Worm (Caenorhabditis elegans) whole organism, L2 larva: Measurements from ENCODE around the gene ctsa-1.2.

Experiments used
- C34F6.9 ChIP-seq: fragments of 150-350 bp; optimal IDR thresholded peaks from 2 replicates; lab custom pipeline; 2014; ENCODE audit warnings: missing biosample characterization, missing genetic modification characterization
- F13H6.1 ChIP-seq: sonication (generic microtip); optimal IDR thresholded peaks from 2 replicates; lab custom pipeline; 2016; ENCODE audit warnings: missing genetic modification characterization, missing compliant biosample characterization
- R02D3.7 ChIP-seq: fragments of 150-350 bp; optimal IDR thresholded peaks from 2 replicates; lab custom pipeline; 2014; ENCODE audit warnings: missing biosample characterization, missing genetic modification characterization
- Y55F3AM.14 ChIP-seq: fragments of 200-800 bp; sonication (Bioruptor generic); optimal IDR thresholded peaks from 2 replicates; lab custom pipeline; 2018; ENCODE audit warnings: mild to moderate bottlenecking, missing genetic modification characterization, missing compliant biosample characterization
- ZK546.5 ChIP-seq: sonication (generic microtip); optimal IDR thresholded peaks from 2 replicates; lab custom pipeline; 2017; ENCODE audit warnings: missing biosample characterization, missing genetic modification characterization
- aly-2 ChIP-seq: fragments of 150-350 bp; optimal IDR thresholded peaks from 2 replicates; lab custom pipeline; 2014; ENCODE audit warnings: missing biosample characterization, missing genetic modification characterization
- ama-1 ChIP-seq: fragments of 150-350 bp; optimal IDR thresholded peaks from 2 replicates; lab custom pipeline; 2018; ENCODE audit warnings: inconsistent platforms
- blmp-1 ChIP-seq: sonication (generic microtip); optimal IDR thresholded peaks from 2 replicates; lab custom pipeline; 2017; ENCODE audit warnings: missing genetic modification characterization, mild to moderate bottlenecking, missing compliant biosample characterization, antibody characterized with exemption, moderate library complexity; ENCODE audit not compliant: insufficient read depth
- ceh-16 ChIP-seq: fragments of 150-350 bp; optimal IDR thresholded peaks from 2 replicates; lab custom pipeline; 2014; ENCODE audit warnings: missing biosample characterization, missing genetic modification characterization
- ceh-82 ChIP-seq: fragments of 150-350 bp; optimal IDR thresholded peaks from 2 replicates; lab custom pipeline; 2014; ENCODE audit warnings: missing biosample characterization, missing genetic modification characterization
- crh-2 ChIP-seq: sonication (generic microtip); optimal IDR thresholded peaks from 2 replicates; lab custom pipeline; 2017; ENCODE audit warnings: missing biosample characterization, missing genetic modification characterization
- dmd-4 ChIP-seq: sonication (generic microtip); optimal IDR thresholded peaks from 2 replicates; lab custom pipeline; 2017; ENCODE audit warnings: missing biosample characterization, missing genetic modification characterization
- egl-27 ChIP-seq: sonication (generic microtip); optimal IDR thresholded peaks from 3 replicates; lab custom pipeline; 2017; ENCODE audit warnings: missing biosample characterization, missing genetic modification reagents, missing genetic modification characterization
- elt-1 ChIP-seq: fragments of 150-350 bp; optimal IDR thresholded peaks from 2 replicates; lab custom pipeline; 2014; ENCODE audit warnings: missing biosample characterization, missing genetic modification characterization
- fos-1 ChIP-seq: fragments of 150-350 bp; optimal IDR thresholded peaks from 2 replicates; lab custom pipeline; 2014; ENCODE audit warnings: missing biosample characterization, missing genetic modification characterization
- gmeb-1 ChIP-seq: fragments of 150-350 bp; optimal IDR thresholded peaks from 2 replicates; lab custom pipeline; 2014; ENCODE audit warnings: missing biosample characterization, missing genetic modification characterization
- lin-11 ChIP-seq: fragments of 150-350 bp; sonication (generic microtip); optimal IDR thresholded peaks from 2 replicates; lab custom pipeline; 2014; ENCODE audit warnings: missing biosample characterization, missing genetic modification characterization, inconsistent platforms, mixed read lengths
- lin-13 ChIP-seq: fragments of 150-350 bp; optimal IDR thresholded peaks from 2 replicates; lab custom pipeline; 2014; ENCODE audit warnings: missing biosample characterization, missing genetic modification reagents, missing genetic modification characterization
- lin-39 ChIP-seq: fragments of 150-350 bp; optimal IDR thresholded peaks from 2 replicates; lab custom pipeline; 2014; ENCODE audit warnings: missing biosample characterization, missing genetic modification reagents, missing genetic modification characterization
- lsy-2 ChIP-seq, 2 experiments: fragments of 150-350 bp in 1 of 2; sonication (generic microtip) in 1 of 2; optimal IDR thresholded peaks; 2 replicates each; lab custom pipeline; 2014 to 2017; ENCODE audit warnings: missing biosample characterization in 2 of 2, missing genetic modification characterization in 2 of 2
- mab-5 ChIP-seq: fragments of 150-350 bp; optimal IDR thresholded peaks from 2 replicates; lab custom pipeline; 2014; ENCODE audit warnings: missing biosample characterization, missing genetic modification characterization
- mbf-1 ChIP-seq: sonication (generic microtip); optimal IDR thresholded peaks from 2 replicates; lab custom pipeline; 2017; ENCODE audit warnings: missing biosample characterization, missing genetic modification characterization
- nhr-11 ChIP-seq: fragments of 150-350 bp; optimal IDR thresholded peaks from 2 replicates; lab custom pipeline; 2014; ENCODE audit warnings: missing biosample characterization, missing genetic modification characterization
- nhr-12 ChIP-seq: fragments of 150-350 bp; optimal IDR thresholded peaks from 2 replicates; lab custom pipeline; 2014; ENCODE audit warnings: missing biosample characterization, missing genetic modification characterization
- nhr-129 ChIP-seq: fragments of 150-350 bp; optimal IDR thresholded peaks from 2 replicates; lab custom pipeline; 2014; ENCODE audit warnings: missing biosample characterization, missing genetic modification characterization
- nhr-21 ChIP-seq: fragments of 150-350 bp; optimal IDR thresholded peaks from 2 replicates; lab custom pipeline; 2014; ENCODE audit warnings: missing biosample characterization, missing genetic modification characterization
- nhr-23 ChIP-seq: fragments of 150-350 bp; optimal IDR thresholded peaks from 2 replicates; lab custom pipeline; 2014; ENCODE audit warnings: missing biosample characterization, missing genetic modification reagents, missing genetic modification characterization
- nhr-237 ChIP-seq: fragments of 150-350 bp; optimal IDR thresholded peaks from 2 replicates; lab custom pipeline; 2014; ENCODE audit warnings: missing biosample characterization, missing genetic modification characterization
- nhr-25 ChIP-seq: fragments of 150-350 bp; sonication (generic microtip); optimal IDR thresholded peaks from 3 replicates; lab custom pipeline; 2014; ENCODE audit warnings: missing biosample characterization, missing genetic modification characterization
- nhr-6 ChIP-seq: fragments of 150-350 bp; optimal IDR thresholded peaks from 2 replicates; lab custom pipeline; 2014; ENCODE audit warnings: missing biosample characterization, missing genetic modification characterization
- nhr-77 ChIP-seq: fragments of 150-350 bp; optimal IDR thresholded peaks from 2 replicates; lab custom pipeline; 2014; ENCODE audit warnings: missing biosample characterization, missing genetic modification characterization
- skn-1 ChIP-seq: sonication (generic microtip); optimal IDR thresholded peaks from 2 replicates; lab custom pipeline; 2017; ENCODE audit warnings: missing biosample characterization, missing genetic modification characterization
- sma-3 ChIP-seq: sonication (generic microtip); optimal IDR thresholded peaks from 2 replicates; lab custom pipeline; 2016; ENCODE audit warnings: missing genetic modification reagents, missing genetic modification characterization, missing compliant biosample characterization
- snpc-4 ChIP-seq: fragments of 150-350 bp; optimal IDR thresholded peaks from 2 replicates; lab custom pipeline; 2014; ENCODE audit warnings: missing biosample characterization, missing genetic modification characterization
- unc-39 ChIP-seq: fragments of 150-350 bp; optimal IDR thresholded peaks from 2 replicates; lab custom pipeline; 2014; ENCODE audit warnings: missing biosample characterization, missing genetic modification characterization
- unc-55 ChIP-seq: fragments of 150-350 bp; sonication (generic microtip); optimal IDR thresholded peaks from 3 replicates; lab custom pipeline; 2014; ENCODE audit warnings: missing biosample characterization, missing genetic modification reagents, missing genetic modification characterization
- unc-62 ChIP-seq: fragments of 150-350 bp; optimal IDR thresholded peaks from 2 replicates; lab custom pipeline; 2014; ENCODE audit warnings: missing biosample characterization, missing genetic modification reagents, missing genetic modification characterization
- zag-1 ChIP-seq: fragments of 150-350 bp; optimal IDR thresholded peaks from 2 replicates; lab custom pipeline; 2014; ENCODE audit warnings: missing biosample characterization, missing genetic modification characterization
- ztf-1 ChIP-seq: fragments of 200-800 bp; sonication (Bioruptor generic); conservative IDR thresholded peaks from 2 replicates; pipeline ENCODE4 v1.3.6; 2022; ENCODE audit warnings: missing genetic modification characterization, missing compliant biosample characterization
- ztf-11 ChIP-seq: sonication (generic microtip); optimal IDR thresholded peaks from 2 replicates; lab custom pipeline; 2017; ENCODE audit warnings: missing biosample characterization, missing genetic modification characterization

The ctsa-1.2 gene

ce11 chrII:11729757-11730535 is 9.2 kb upstream of the ctsa-1.2 start:
- no peak for TF ChIP-seq F13H6.1 (tag; lab: Kevin White, UChicago)
- peak; percentile 23 for TF ChIP-seq ama-1 (lab: Kevin White, UChicago)

ce11 chrII:11731174-11731724 is 7.9 kb upstream of the ctsa-1.2 start:
- TF ChIP-seq unc-39 (tag; lab: Kevin White, UChicago) (no peak), skn-1 (tag; lab: Kevin White, UChicago) (no peak), nhr-6 (tag; lab: Kevin White, UChicago) (no peak), C34F6.9 (tag; lab: Kevin White, UChicago) (no peak), lsy-2 (tag; optimal IDR thresholded peaks at IDR 0.05; lab: Kevin White, UChicago) (peak in 1 of 2 experiments; percentile 16), unc-62 (GFP tag; lab: Kevin White, UChicago) (no peak), F13H6.1 (tag; lab: Kevin White, UChicago) (peak; percentile 26), mab-5 (tag; lab: Kevin White, UChicago) (no peak), sma-3 (GFP tag; lab: Kevin White, UChicago) (peak; percentile 7), lin-39 (tag; lab: Kevin White, UChicago) (no peak), dmd-4 (tag; lab: Kevin White, UChicago) (no peak), nhr-21 (tag; lab: Kevin White, UChicago) (peak; percentile 1), lin-13 (GFP tag; lab: Kevin White, UChicago) (peak; percentile 49), nhr-129 (tag; lab: Kevin White, UChicago) (peak; percentile 52), ztf-1 (GFP tag; lab: Robert Waterston, UW) (no peak), crh-2 (tag; lab: Kevin White, UChicago) (peak; percentile 46), ceh-82 (tag; lab: Kevin White, UChicago) (no peak), unc-55 (GFP tag; lab: Kevin White, UChicago) (no peak), egl-27 (tag; lab: Kevin White, UChicago) (no peak), nhr-12 (tag; lab: Kevin White, UChicago) (no peak), blmp-1 (tag; lab: Kevin White, UChicago) (no peak), nhr-77 (tag; lab: Kevin White, UChicago) (no peak)
- TF ChIP-seq, all 48 proteins: peak for 7

- TF ChIP-seq ama-1 (lab: Kevin White, UChicago) = no peak
- peak in 1 of 2 experiments; percentile 1 for TF ChIP-seq lsy-2 (tag; optimal IDR thresholded peaks at IDR 0.05; lab: Kevin White, UChicago)
- peak; percentile 1 for TF ChIP-seq unc-55 (GFP tag; lab: Kevin White, UChicago)
- peak; percentile 37 for TF ChIP-seq snpc-4 (tag; lab: Kevin White, UChicago)
- TF ChIP-seq, all 48 proteins: peak for 3
Observed at ce11 chrII:11732513-11732912, 6.6 kb upstream of the ctsa-1.2 start, which contains the start of gene F13D12.8. F13D12.8 (minus strand) TSS chrII:11732594.

ce11 chrII:11733850-11734249 is 5.3 kb upstream of the ctsa-1.2 start:
- TF ChIP-seq elt-1 (tag; lab: Kevin White, UChicago) (peak; percentile 11), nhr-237 (tag; lab: Kevin White, UChicago) (no peak)

- TF ChIP-seq ztf-1 (GFP tag; lab: Robert Waterston, UW) = no peak
- TF ChIP-seq fos-1 (tag; lab: Kevin White, UChicago) = peak; percentile 57
- no peak for TF ChIP-seq ztf-11 (tag; lab: Kevin White, UChicago)
- TF ChIP-seq ZK546.5 (tag; lab: Kevin White, UChicago) = no peak
- TF ChIP-seq lin-39 (tag; lab: Kevin White, UChicago) = no peak
- no peak for TF ChIP-seq nhr-11 (tag; lab: Kevin White, UChicago)
- TF ChIP-seq dmd-4 (tag; lab: Kevin White, UChicago) = no peak
- no peak for TF ChIP-seq ama-1 (lab: Kevin White, UChicago)
- no peak for TF ChIP-seq nhr-12 (tag; lab: Kevin White, UChicago)
- no peak for TF ChIP-seq skn-1 (tag; lab: Kevin White, UChicago)
- no peak for TF ChIP-seq snpc-4 (tag; lab: Kevin White, UChicago)
- no peak for TF ChIP-seq ceh-82 (tag; lab: Kevin White, UChicago)
- TF ChIP-seq nhr-25 = peak; percentile 83
- TF ChIP-seq R02D3.7 (tag; lab: Kevin White, UChicago) = no peak
- no peak for TF ChIP-seq Y55F3AM.14
- TF ChIP-seq lin-11 = no peak
- TF ChIP-seq nhr-77 (tag; lab: Kevin White, UChicago) = no peak
- TF ChIP-seq mbf-1 (tag; lab: Kevin White, UChicago) = no peak
- no peak for TF ChIP-seq crh-2 (tag; lab: Kevin White, UChicago)
- TF ChIP-seq ceh-16 (tag; lab: Kevin White, UChicago) = no peak
- no peak for TF ChIP-seq unc-39 (tag; lab: Kevin White, UChicago)
- TF ChIP-seq gmeb-1 = peak; percentile 27
- TF ChIP-seq zag-1 = no peak
- TF ChIP-seq elt-1 (tag; lab: Kevin White, UChicago) = no peak
- no peak for TF ChIP-seq aly-2 (tag; lab: Kevin White, UChicago)
- peak in 1 of 2 experiments; percentile 46 for TF ChIP-seq lsy-2 (tag; optimal IDR thresholded peaks at IDR 0.05; lab: Kevin White, UChicago)
- TF ChIP-seq unc-55 (GFP tag; lab: Kevin White, UChicago) = no peak
- TF ChIP-seq egl-27 (tag; lab: Kevin White, UChicago) = no peak
- TF ChIP-seq nhr-23 = no peak
- TF ChIP-seq nhr-237 (tag; lab: Kevin White, UChicago) = no peak
- no peak for TF ChIP-seq mab-5 (tag; lab: Kevin White, UChicago)
Observed at ce11 chrII:11737347-11737746, 1.8 kb upstream of the ctsa-1.2 start.
